Worm (Caenorhabditis elegans) whole organism, L3 larva: ENCODE measurements around the gene fbxa-211.

Experiments
- R02D3.7 ChIP-seq: fragments of 150-350 bp; optimal IDR thresholded peaks from 2 replicates; lab custom pipeline; 2014; ENCODE audit warnings: missing biosample characterization, missing genetic modification characterization
- aly-2 ChIP-seq: fragments of 150-350 bp; optimal IDR thresholded peaks from 2 replicates; lab custom pipeline; 2014; ENCODE audit warnings: missing biosample characterization, missing genetic modification characterization
- ama-1 ChIP-seq: fragments of 150-350 bp; optimal IDR thresholded peaks from 2 replicates; lab custom pipeline; 2018
- ceh-9 ChIP-seq: sonication (generic microtip); optimal IDR thresholded peaks from 2 replicates; lab custom pipeline; 2018; ENCODE audit warnings: missing biosample characterization, missing genetic modification characterization
- egl-27 ChIP-seq: sonication (generic microtip); optimal IDR thresholded peaks from 4 replicates; lab custom pipeline; 2017; ENCODE audit warnings: missing biosample characterization, missing genetic modification reagents, missing genetic modification characterization
- egl-5 ChIP-seq: fragments of 150-350 bp; optimal IDR thresholded peaks from 2 replicates; lab custom pipeline; 2017; ENCODE audit warnings: missing biosample characterization, missing genetic modification reagents, missing genetic modification characterization, inconsistent platforms
- elt-2 ChIP-seq: sonication (generic microtip); optimal IDR thresholded peaks from 2 replicates; lab custom pipeline; 2016; ENCODE audit warnings: missing genetic modification reagents, mild to moderate bottlenecking, missing genetic modification characterization, missing compliant biosample characterization
- eor-1 ChIP-seq, 2 experiments: fragments of 150-350 bp; optimal IDR thresholded peaks; 2 replicates each; lab custom pipeline; 2014 to 2018; ENCODE audit warnings: missing biosample characterization in 2 of 2, missing genetic modification characterization in 2 of 2
- fkh-10 ChIP-seq: sonication (generic microtip); optimal IDR thresholded peaks from 2 replicates; lab custom pipeline; 2017; ENCODE audit warnings: missing biosample characterization, missing genetic modification reagents, missing genetic modification characterization
- fos-1 ChIP-seq: fragments of 150-350 bp; optimal IDR thresholded peaks from 2 replicates; lab custom pipeline; 2014; ENCODE audit warnings: missing biosample characterization, missing genetic modification characterization
- jun-1 ChIP-seq: fragments of 150-350 bp; optimal IDR thresholded peaks from 2 replicates; lab custom pipeline; 2014; ENCODE audit warnings: missing biosample characterization, missing genetic modification reagents, missing genetic modification characterization
- lsy-12 ChIP-seq: sonication (generic microtip); optimal IDR thresholded peaks from 2 replicates; lab custom pipeline; 2016; ENCODE audit warnings: mild to moderate bottlenecking, missing genetic modification characterization, missing compliant biosample characterization
- mdl-1 ChIP-seq: fragments of 150-350 bp; optimal IDR thresholded peaks from 2 replicates; lab custom pipeline; 2014; ENCODE audit warnings: missing biosample characterization, missing genetic modification characterization
- mml-1 ChIP-seq: fragments of 150-350 bp; sonication (generic microtip); optimal IDR thresholded peaks from 3 replicates; lab custom pipeline; 2014; ENCODE audit warnings: missing biosample characterization, missing genetic modification characterization
- nhr-12 ChIP-seq: fragments of 150-350 bp; optimal IDR thresholded peaks from 2 replicates; lab custom pipeline; 2014; ENCODE audit warnings: missing biosample characterization, missing genetic modification characterization
- nhr-23 ChIP-seq: fragments of 150-350 bp; optimal IDR thresholded peaks from 2 replicates; lab custom pipeline; 2014; ENCODE audit warnings: missing biosample characterization, missing genetic modification reagents, missing genetic modification characterization
- nhr-237 ChIP-seq: fragments of 150-350 bp; optimal IDR thresholded peaks from 2 replicates; lab custom pipeline; 2014; ENCODE audit warnings: missing biosample characterization, missing genetic modification characterization
- nhr-25 ChIP-seq: sonication (generic microtip); optimal IDR thresholded peaks from 2 replicates; lab custom pipeline; 2017; ENCODE audit warnings: missing biosample characterization, missing genetic modification characterization
- nhr-28 ChIP-seq: fragments of 150-350 bp; optimal IDR thresholded peaks from 2 replicates; lab custom pipeline; 2014; ENCODE audit warnings: missing biosample characterization, missing genetic modification characterization
- nhr-67 ChIP-seq: fragments of 150-350 bp; optimal IDR thresholded peaks from 2 replicates; lab custom pipeline; 2014; ENCODE audit warnings: missing biosample characterization, missing genetic modification characterization
- nhr-76 ChIP-seq: fragments of 150-350 bp; sonication (generic microtip); optimal IDR thresholded peaks from 5 replicates; lab custom pipeline; 2014; ENCODE audit warnings: missing biosample characterization, missing genetic modification characterization
- nhr-77 ChIP-seq: fragments of 150-350 bp; optimal IDR thresholded peaks from 2 replicates; lab custom pipeline; 2014; ENCODE audit warnings: missing biosample characterization, missing genetic modification characterization
- pqm-1 ChIP-seq: fragments of 150-350 bp; optimal IDR thresholded peaks from 2 replicates; lab custom pipeline; 2017; ENCODE audit warnings: missing biosample characterization, missing genetic modification characterization, inconsistent platforms
- skn-1 ChIP-seq: fragments of 150-350 bp; optimal IDR thresholded peaks from 2 replicates; lab custom pipeline; 2014; ENCODE audit warnings: missing biosample characterization, missing genetic modification characterization
- unc-39 ChIP-seq: sonication (generic microtip); optimal IDR thresholded peaks from 4 replicates; lab custom pipeline; 2017; ENCODE audit warnings: missing biosample characterization, missing genetic modification characterization
- zag-1 ChIP-seq: fragments of 150-350 bp; optimal IDR thresholded peaks from 2 replicates; lab custom pipeline; 2014; ENCODE audit warnings: missing biosample characterization, missing genetic modification characterization

Gene fbxa-211

ce11 chrV:18167161-18167560 lies 39.8 kb downstream of the fbxa-211 start, which contains the start of gene C14A6.6:
Gene C14A6.6, minus strand, starts transcription at chrV:18167261.
- TF ChIP-seq zag-1 (tag; lab: Kevin White, UChicago) (no peak), fkh-10 (no peak), nhr-23 (tag; lab: Kevin White, UChicago) (no peak), skn-1 (no peak)

ce11 chrV:18168266-18168665 lies 40.9 kb downstream of the fbxa-211 start, which contains the start of gene C14A6.7:
Gene C14A6.7, minus strand, starts transcription at chrV:18168366.
- TF ChIP-seq nhr-23 (tag; lab: Kevin White, UChicago) (no peak), nhr-12 (tag; lab: Kevin White, UChicago) (no peak), unc-39 (no peak), pqm-1 (tag; lab: Kevin White, UChicago) (no peak), ceh-9 (tag; lab: Kevin White, UChicago) (no peak), egl-5 (tag; lab: Kevin White, UChicago) (no peak), jun-1 (tag; lab: Kevin White, UChicago) (no peak), aly-2 (tag; lab: Kevin White, UChicago) (no peak), mml-1 (no peak), fos-1 (tag; lab: Kevin White, UChicago) (no peak), nhr-28 (tag; lab: Kevin White, UChicago) (no peak), nhr-76 (tag; lab: Kevin White, UChicago) (no peak), ama-1 (lab: Kevin White, UChicago) (no peak), lsy-12 (tag; lab: Kevin White, UChicago) (no peak)

ce11 chrV:18171568-18171967 lies 44.2 kb downstream of the fbxa-211 start, which contains the start of gene C14A6.8:
Gene C14A6.8, minus strand, starts transcription at chrV:18171668.
- TF ChIP-seq nhr-25 (no peak), nhr-237 (tag; lab: Kevin White, UChicago) (no peak), R02D3.7 (no peak), nhr-67 (tag; lab: Kevin White, UChicago) (no peak), mdl-1 (no peak), eor-1 (tag; optimal IDR thresholded peaks at IDR 0.05; lab: Kevin White, UChicago) (no peak), nhr-77 (tag; lab: Kevin White, UChicago) (no peak), nhr-76 (tag; lab: Kevin White, UChicago) (no peak), elt-2 (tag; lab: Kevin White, UChicago) (no peak), egl-27 (no peak), mml-1 (no peak), ama-1 (lab: Kevin White, UChicago) (no peak)
- TF ChIP-seq, all 47 proteins: peak for 0
